Fruit fly (Drosophila melanogaster) whole organism, embryonic: ENCODE measurements around the gene hyd.

ENCODE experiments used
- B-H1 ChIP-seq: fragments of 200-800 bp; sonication (Bioruptor generic); IDR thresholded peaks from 3 replicates; pipeline ENCODE4 v1.3.6; 2022; ENCODE audit warnings: missing biosample characterization, missing genetic modification characterization
- CG10274 ChIP-seq: fragments of 200-800 bp; sonication (Bioruptor generic); optimal IDR thresholded peaks from 3 replicates; lab custom pipeline; 2017; ENCODE audit warnings: missing biosample characterization, mild to moderate bottlenecking, missing genetic modification characterization
- CG10565 ChIP-seq: fragments of 200-800 bp; sonication (Bioruptor generic); optimal IDR thresholded peaks from 3 replicates; lab custom pipeline; 2016; ENCODE audit warnings: missing biosample characterization, mild to moderate bottlenecking, missing genetic modification characterization
- CG12155 ChIP-seq: fragments of 200-800 bp; sonication (Bioruptor generic); optimal IDR thresholded peaks from 3 replicates; lab custom pipeline; 2016; ENCODE audit warnings: missing biosample characterization, missing genetic modification characterization
- CG12769 ChIP-seq: fragments of 200-800 bp; sonication (Bioruptor generic); optimal IDR thresholded peaks from 2 replicates; lab custom pipeline; 2019; ENCODE audit warnings: missing biosample characterization, mild to moderate bottlenecking, missing genetic modification characterization, moderate library complexity
- CG14441 ChIP-seq: fragments of 200-800 bp; sonication (Bioruptor generic); IDR thresholded peaks from 2 replicates; pipeline ENCODE4 v1.3.6; 2022; ENCODE audit warnings: missing biosample characterization, missing genetic modification characterization
- CG14860 ChIP-seq: fragments of 200-800 bp; sonication (Bioruptor generic); IDR thresholded peaks from 3 replicates; pipeline ENCODE4 v1.3.6; 2022; ENCODE audit warnings: missing biosample characterization, missing genetic modification characterization; ENCODE audit not compliant: partially characterized antibody
- CG15269 ChIP-seq: fragments of 200-800 bp; sonication (Bioruptor generic); optimal IDR thresholded peaks from 2 replicates; lab custom pipeline; 2018; ENCODE audit warnings: missing biosample characterization, mild to moderate bottlenecking, missing genetic modification characterization, moderate library complexity
- CG17186 ChIP-seq: fragments of 200-800 bp; sonication (Bioruptor generic); optimal IDR thresholded peaks from 3 replicates; lab custom pipeline; 2017; ENCODE audit warnings: missing biosample characterization, missing genetic modification reagents, missing genetic modification characterization
- CG2202 ChIP-seq: fragments of 200-800 bp; sonication (Bioruptor generic); optimal IDR thresholded peaks from 2 replicates; lab custom pipeline; 2018; ENCODE audit warnings: missing biosample characterization, mild to moderate bottlenecking, missing genetic modification characterization
- CG2889 ChIP-seq: fragments of 200-800 bp; sonication (Bioruptor generic); IDR thresholded peaks from 3 replicates; pipeline ENCODE4 v1.3.6; 2022; ENCODE audit warnings: missing biosample characterization, missing genetic modification characterization
- CG3163 ChIP-seq: fragments of 200-800 bp; sonication (Bioruptor generic); optimal IDR thresholded peaks from 3 replicates; lab custom pipeline; 2016; ENCODE audit warnings: missing biosample characterization, missing genetic modification characterization
- CG3726 ChIP-seq: fragments of 200-800 bp; sonication (Bioruptor generic); IDR thresholded peaks from 3 replicates; pipeline ENCODE4, ENCODE4 v1.3.6; 2022; ENCODE audit warnings: missing biosample characterization, missing genetic modification characterization
- CG4282 ChIP-seq: fragments of 200-800 bp; sonication (Bioruptor generic); optimal IDR thresholded peaks from 2 replicates; lab custom pipeline; 2016; ENCODE audit warnings: missing biosample characterization, missing genetic modification characterization
- CG6813 ChIP-seq: fragments of 200-800 bp; sonication (Bioruptor generic); optimal IDR thresholded peaks from 2 replicates; lab custom pipeline; 2017; ENCODE audit warnings: missing biosample characterization, missing genetic modification characterization, mild to moderate bottlenecking, moderate library complexity, missing genetic modification reagents
- CG7556 ChIP-seq: fragments of 200-800 bp; sonication (Bioruptor generic); optimal IDR thresholded peaks from 2 replicates; lab custom pipeline; 2017; ENCODE audit warnings: missing biosample characterization, mild to moderate bottlenecking, missing genetic modification characterization
- Deaf1 ChIP-seq: fragments of 200-800 bp; optimal IDR thresholded peaks from 3 replicates; lab custom pipeline; 2019; ENCODE audit warnings: missing biosample characterization, mild to moderate bottlenecking, missing genetic modification characterization, moderate library complexity
- Elba2 ChIP-seq: fragments of 200-800 bp; sonication (Bioruptor generic); optimal IDR thresholded peaks from 3 replicates; lab custom pipeline; 2016; ENCODE audit warnings: missing biosample characterization, missing genetic modification characterization
- Fer1 ChIP-seq: fragments of 200-800 bp; sonication (Bioruptor generic); optimal IDR thresholded peaks from 2 replicates; lab custom pipeline; 2017; ENCODE audit warnings: missing biosample characterization, mild to moderate bottlenecking, missing genetic modification characterization
- Gug ChIP-seq: fragments of 200-800 bp; sonication (Bioruptor generic); IDR thresholded peaks from 4 replicates; pipeline ENCODE4 v1.3.6; 2022; ENCODE audit warnings: missing biosample characterization, missing genetic modification characterization
- HLH54F ChIP-seq: fragments of 200-800 bp; sonication (Bioruptor generic); optimal IDR thresholded peaks from 3 replicates; lab custom pipeline; 2016; ENCODE audit warnings: missing biosample characterization, missing genetic modification characterization
- Med ChIP-seq: fragments of 200-800 bp; sonication (Bioruptor generic); peaks from one replicate; lab custom pipeline; 2016; ENCODE audit warnings: missing biosample characterization, missing genetic modification characterization, mild to moderate bottlenecking, inconsistent platforms, moderate library complexity
- Neu2 ChIP-seq: fragments of 200-800 bp; sonication (Bioruptor generic); optimal IDR thresholded peaks from 3 replicates; lab custom pipeline; 2016; ENCODE audit warnings: missing biosample characterization, missing genetic modification characterization, borderline replicate concordance
- Poxn ChIP-seq: fragments of 200-800 bp; sonication (Bioruptor generic); IDR thresholded peaks from 2 replicates; pipeline ENCODE4 v1.3.6; 2022; ENCODE audit warnings: missing biosample characterization, missing genetic modification characterization
- Rx ChIP-seq: fragments of 200-800 bp; sonication (Bioruptor generic); IDR thresholded peaks from 2 replicates; pipeline ENCODE4 v1.3.6; 2022; ENCODE audit warnings: missing biosample characterization, missing genetic modification characterization
- Scr ChIP-seq: fragments of 200-800 bp; sonication (Bioruptor generic); IDR thresholded peaks from 2 replicates; pipeline ENCODE4 v1.3.6; 2022; ENCODE audit warnings: missing biosample characterization, missing genetic modification characterization; ENCODE audit not compliant: partially characterized antibody
- Six4 ChIP-seq: fragments of 200-800 bp; sonication (Bioruptor generic); optimal IDR thresholded peaks from 2 replicates; lab custom pipeline; 2016; ENCODE audit warnings: missing biosample characterization, missing genetic modification characterization
- amos ChIP-seq: fragments of 200-800 bp; sonication (Bioruptor generic); IDR thresholded peaks from 2 replicates; pipeline ENCODE4 v1.3.6; 2022; ENCODE audit warnings: missing biosample characterization, missing genetic modification characterization; ENCODE audit not compliant: partially characterized antibody
- bab2 ChIP-seq: fragments of 200-800 bp; sonication (Bioruptor generic); optimal IDR thresholded peaks from 2 replicates; lab custom pipeline; 2016; ENCODE audit warnings: missing biosample characterization, missing genetic modification characterization
- danr ChIP-seq: fragments of 200-800 bp; sonication (Bioruptor generic); IDR thresholded peaks from 2 replicates; pipeline ENCODE4 v1.3.6; 2022; ENCODE audit warnings: missing biosample characterization, missing genetic modification characterization
- fd64A ChIP-seq: fragments of 200-800 bp; sonication (Bioruptor generic); optimal IDR thresholded peaks from 3 replicates; lab custom pipeline; 2018; ENCODE audit warnings: missing biosample characterization, mild to moderate bottlenecking, missing genetic modification characterization
- gem ChIP-seq: fragments of 200-800 bp; sonication (Bioruptor generic); optimal IDR thresholded peaks from 2 replicates; lab custom pipeline; 2019; ENCODE audit warnings: missing biosample characterization, mild to moderate bottlenecking, missing genetic modification characterization, moderate library complexity
- hkb ChIP-seq, 2 experiments: fragments of 200-800 bp in 1 of 2; fragments of >200 bp in 1 of 2; sonication (Bioruptor generic) in 1 of 2; IDR thresholded peaks in 1 of 2; optimal IDR thresholded peaks in 1 of 2; 2 replicates each; pipeline versions ENCODE4 v1.3.6 to Lab custom; 2017 to 2022; ENCODE audit warnings: missing biosample characterization in 1 of 2, missing genetic modification characterization in 1 of 2
- lbe ChIP-seq: fragments of 200-800 bp; sonication (Bioruptor generic); optimal IDR thresholded peaks from 2 replicates; lab custom pipeline; 2016; ENCODE audit warnings: missing biosample characterization, mild to moderate bottlenecking, missing genetic modification characterization
- lilli ChIP-seq: fragments of 200-800 bp; sonication (Bioruptor generic); optimal IDR thresholded peaks from 3 replicates; lab custom pipeline; 2016; ENCODE audit warnings: missing biosample characterization, missing genetic modification characterization
- lola ChIP-seq, 3 experiments: fragments of >200 bp in 2 of 3; fragments of 200-800 bp in 1 of 3; sonication (Bioruptor generic) in 1 of 3; optimal IDR thresholded peaks; 2 replicates each; lab custom pipeline; 2017 to 2019; ENCODE audit warnings: missing biosample characterization in 3 of 3, missing genetic modification characterization in 3 of 3, mild to moderate bottlenecking in 1 of 3, moderate library complexity in 1 of 3
- mirr ChIP-seq: fragments of 200-800 bp; sonication (Bioruptor generic); optimal IDR thresholded peaks from 3 replicates; lab custom pipeline; 2018; ENCODE audit warnings: missing biosample characterization, mild to moderate bottlenecking, missing genetic modification characterization
- odd ChIP-seq: fragments of 200-800 bp; sonication (Bioruptor generic); optimal IDR thresholded peaks from 2 replicates; lab custom pipeline; 2017; ENCODE audit warnings: missing biosample characterization, mild to moderate bottlenecking, missing genetic modification characterization
- pan ChIP-seq, 4 experiments: fragments of >200 bp in 3 of 4; fragments of 200-800 bp in 1 of 4; sonication (Bioruptor generic) in 1 of 4; optimal IDR thresholded peaks in 3 of 4; IDR thresholded peaks in 1 of 4; 2 replicates each; pipeline versions ENCODE4 v1.3.6 to Lab custom; 2017 to 2022; ENCODE audit warnings: missing biosample characterization in 2 of 4, missing genetic modification characterization in 2 of 4, mixed read lengths in 1 of 4
- schlank ChIP-seq: fragments of 200-800 bp; sonication (Bioruptor generic); optimal IDR thresholded peaks from 2 replicates; lab custom pipeline; 2018; ENCODE audit warnings: missing biosample characterization, mild to moderate bottlenecking, missing genetic modification characterization
- scrt ChIP-seq: fragments of 200-800 bp; sonication (Bioruptor generic); optimal IDR thresholded peaks from 2 replicates; lab custom pipeline; 2018; ENCODE audit warnings: missing biosample characterization, mild to moderate bottlenecking, missing genetic modification characterization, moderate library complexity
- sim ChIP-seq: fragments of 200-800 bp; sonication (Bioruptor generic); IDR thresholded peaks from 2 replicates; pipeline ENCODE4 v1.3.6; 2022; ENCODE audit warnings: missing biosample characterization, missing genetic modification characterization
- slbo ChIP-seq: fragments of 200-800 bp; sonication (Bioruptor generic); IDR thresholded peaks from 2 replicates; pipeline ENCODE4 v1.3.6; 2022; ENCODE audit warnings: missing biosample characterization, missing genetic modification characterization
- slou ChIP-seq: fragments of 200-800 bp; sonication (Bioruptor generic); optimal IDR thresholded peaks from 3 replicates; lab custom pipeline; 2016; ENCODE audit warnings: missing biosample characterization, missing genetic modification characterization
- tio ChIP-seq: fragments of 200-800 bp; sonication (Bioruptor generic); optimal IDR thresholded peaks from 2 replicates; lab custom pipeline; 2017; ENCODE audit warnings: missing biosample characterization, missing genetic modification characterization, inconsistent platforms
- trem ChIP-seq: fragments of 200-800 bp; optimal IDR thresholded peaks from 3 replicates; lab custom pipeline; 2019; ENCODE audit warnings: missing biosample characterization, mild to moderate bottlenecking, missing genetic modification characterization, moderate library complexity
- trh ChIP-seq: fragments of 200-800 bp; sonication (Bioruptor generic); optimal IDR thresholded peaks from 2 replicates; lab custom pipeline; 2016; ENCODE audit warnings: missing biosample characterization, missing genetic modification characterization
- vnd ChIP-seq: fragments of 200-800 bp; sonication (Bioruptor generic); IDR thresholded peaks from 3 replicates; pipeline ENCODE4 v1.3.6; 2022; ENCODE audit warnings: missing biosample characterization, missing genetic modification characterization; ENCODE audit not compliant: partially characterized antibody
- zen2 ChIP-seq: fragments of 200-800 bp; sonication (Bioruptor generic); IDR thresholded peaks from 3 replicates; pipeline ENCODE4 v1.3.6; 2022; ENCODE audit warnings: missing biosample characterization, missing genetic modification characterization; ENCODE audit not compliant: partially characterized antibody
- zfh2 ChIP-seq: fragments of 200-800 bp; sonication (Bioruptor generic); optimal IDR thresholded peaks from 2 replicates; lab custom pipeline; 2016; ENCODE audit warnings: missing biosample characterization, missing genetic modification characterization

The hyd gene

DNA sequence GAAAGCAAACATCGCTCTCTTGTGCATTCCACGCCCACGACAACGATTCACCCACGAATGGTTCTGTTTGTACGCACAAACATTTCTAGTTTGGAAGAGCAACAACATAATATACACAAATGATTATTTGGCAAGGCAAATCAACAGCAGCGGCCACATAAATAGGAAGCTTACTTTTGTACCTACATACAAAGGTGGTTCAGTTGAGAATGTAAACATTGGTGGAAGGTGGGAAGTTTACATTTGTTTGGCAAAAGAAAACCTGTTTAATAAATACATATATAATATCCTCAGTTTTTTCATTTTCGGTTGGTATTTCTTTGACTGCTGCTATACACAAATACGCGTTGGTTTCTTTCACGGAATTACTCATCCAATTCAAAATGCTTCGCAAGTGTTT is 22.8 kb downstream of the hyd start (continued):
- TF ChIP-seq CG2202 (tag; lab: Kevin White, UChicago) (peak; percentile 81), CG12769 (tag; lab: Kevin White, UChicago) (peak; percentile 93), zfh2 (GFP tag; lab: Kevin White, UChicago) (peak; percentile 77), scrt (GFP tag; lab: Kevin White, UChicago) (peak; percentile 85), lola (GFP tag; optimal IDR thresholded peaks at IDR 0.05; lab: Kevin White, UChicago) (peak in 1 of 3 experiments; percentile 77), Rx (GFP tag; lab: Robert Waterston, UW) (no peak), odd (GFP tag; lab: Kevin White, UChicago) (peak; percentile 89), sim (GFP tag; lab: Robert Waterston, UW) (no peak), trem (tag; lab: Kevin White, UChicago) (peak; percentile 83), CG10565 (GFP tag; lab: Kevin White, UChicago) (peak; percentile 55), CG4282 (GFP tag; lab: Kevin White, UChicago) (peak; percentile 49), Fer1 (GFP tag; lab: Kevin White, UChicago) (peak; percentile 91), Scr (no peak), fd64A (GFP tag; lab: Kevin White, UChicago) (peak; percentile 82), lilli (GFP tag; lab: Kevin White, UChicago) (peak; percentile 94), slbo (no peak), CG10274 (peak; percentile 80), Poxn (GFP tag; lab: Robert Waterston, UW) (no peak), CG17186 (GFP tag; lab: Kevin White, UChicago) (peak; percentile 70), Six4 (GFP tag; lab: Kevin White, UChicago) (peak; percentile 87), gem (tag; lab: Kevin White, UChicago) (peak; percentile 94), B-H1 (GFP tag; lab: Robert Waterston, UW) (no peak), CG14860 (GFP tag; lab: Robert Waterston, UW) (no peak), Med (GFP tag; lab: Kevin White, UChicago) (peak; percentile 98), amos (GFP tag; lab: Robert Waterston, UW) (no peak), bab2 (GFP tag; lab: Kevin White, UChicago) (peak; percentile 86), trh (GFP tag; lab: Kevin White, UChicago) (peak; percentile 45), CG3726 (GFP tag; lab: Robert Waterston, UW) (no peak), HLH54F (GFP tag; lab: Kevin White, UChicago) (peak; percentile 84), CG2889 (GFP tag; lab: Robert Waterston, UW) (no peak), vnd (GFP tag; lab: Robert Waterston, UW) (no peak), pan (optimal IDR thresholded peaks at IDR 0.05; lab: Kevin White, UChicago) (no peak), pan (GFP tag; optimal IDR thresholded peaks at IDR 0.05 in 1 of 2, IDR thresholded peaks at IDR 0.05 in 1 of 2) (no peak), CG6813 (GFP tag; lab: Kevin White, UChicago) (peak; percentile 90), danr (GFP tag; lab: Robert Waterston, UW) (no peak), Deaf1 (tag; lab: Kevin White, UChicago) (peak; percentile 67), CG14441 (no peak), lbe (GFP tag; lab: Kevin White, UChicago) (peak; percentile 58), CG7556 (GFP tag; lab: Kevin White, UChicago) (peak; percentile 82), Neu2 (GFP tag; lab: Kevin White, UChicago) (no peak), Elba2 (GFP tag; lab: Kevin White, UChicago) (no peak), CG15269 (tag; lab: Kevin White, UChicago) (peak; percentile 93), mirr (GFP tag; lab: Kevin White, UChicago) (peak; percentile 73), schlank (tag; lab: Kevin White, UChicago) (peak; percentile 82), Gug (peak; percentile 77), slou (GFP tag; lab: Kevin White, UChicago) (peak; percentile 63), tio (GFP tag; lab: Kevin White, UChicago) (no peak), CG3163 (GFP tag; lab: Kevin White, UChicago) (peak; percentile 31), zen2 (no peak), CG12155 (GFP tag; lab: Kevin White, UChicago) (peak; percentile 77), hkb (optimal IDR thresholded peaks at IDR 0.05; lab: Kevin White, UChicago) (no peak), hkb (GFP tag; IDR thresholded peaks at IDR 0.05; lab: Robert Waterston, UW) (no peak)
